Fruit fly (Drosophila melanogaster): ENCODE data around the gene Uba5.
A peak's percentile ranks its signal among the peaks of the same experiment; 100 is the strongest.

The Uba5 gene

dm6 chrX:11446792-11447405 is 36.4 kb upstream of the Uba5 start:
- TF ChIP-seq sv (GFP tag; optimal IDR thresholded peaks at IDR 0.05) (peak; percentile 81), Sp1 (GFP tag; optimal IDR thresholded peaks at IDR 0.05) (peak; percentile 63), brk (GFP tag; optimal IDR thresholded peaks at IDR 0.05) (peak; percentile 35), dsf (GFP tag; optimal IDR thresholded peaks at IDR 0.05; ENCODE audit: borderline replicate concordance) (no peak), CG9705 (GFP tag; optimal IDR thresholded peaks at IDR 0.05) (peak; percentile 28), Abd-B (GFP tag; optimal IDR thresholded peaks at IDR 0.05) (no peak), pan (optimal IDR thresholded peaks at IDR 0.05) (no peak), fru (GFP tag; optimal IDR thresholded peaks at IDR 0.05) (peak; percentile 82), CG32264 (GFP tag; optimal IDR thresholded peaks at IDR 0.05) (peak; percentile 61), Vsx2 (GFP tag; optimal IDR thresholded peaks at IDR 0.05; ENCODE audit: partially characterized antibody) (no peak), jim (GFP tag; optimal IDR thresholded peaks at IDR 0.05) (no peak), Mio (GFP tag; optimal IDR thresholded peaks at IDR 0.05) (peak; percentile 51), dl (GFP tag; optimal IDR thresholded peaks at IDR 0.05; ENCODE audit: insufficient read depth in 1 of 2, partially characterized antibody in 2 of 2) (no peak), sage (GFP tag; optimal IDR thresholded peaks at IDR 0.05) (no peak), foxo (GFP tag; optimal IDR thresholded peaks at IDR 0.05) (peak; percentile 33 to 85), usp (GFP tag; optimal IDR thresholded peaks at IDR 0.05) (no peak), Rel (GFP tag; optimal IDR thresholded peaks at IDR 0.05) (no peak), Rel (tag; optimal IDR thresholded peaks at IDR 0.05) (no peak), Hr78 (GFP tag; optimal IDR thresholded peaks at IDR 0.05) (no peak), woc (GFP tag; optimal IDR thresholded peaks at IDR 0.05) (peak; percentile 71), Dif (GFP tag; optimal IDR thresholded peaks at IDR 0.05; ENCODE audit: partially characterized antibody) (no peak), OdsH (GFP tag; optimal IDR thresholded peaks at IDR 0.05) (peak; percentile 81), N (GFP tag; optimal IDR thresholded peaks at IDR 0.05) (peak; percentile 30), Hnf4 (GFP tag; optimal IDR thresholded peaks at IDR 0.05) (peak; percentile 69), Myc (optimal IDR thresholded peaks at IDR 0.05) (peak; percentile 77), CrebA (GFP tag; optimal IDR thresholded peaks at IDR 0.05; ENCODE audit: borderline replicate concordance) (peak; percentile 6), h (GFP tag; optimal IDR thresholded peaks at IDR 0.05) (peak; percentile 86), Hr83 (GFP tag; optimal IDR thresholded peaks at IDR 0.05; ENCODE audit: poor library complexity, severe bottlenecking) (peak; percentile 70), ey (GFP tag; optimal IDR thresholded peaks at IDR 0.05) (peak; percentile 90), Dfd (GFP tag; optimal IDR thresholded peaks at IDR 0.05) (no peak), Jra (GFP tag; optimal IDR thresholded peaks at IDR 0.05) (peak; percentile 53), rgr (GFP tag; optimal IDR thresholded peaks at IDR 0.05) (peak; percentile 90), tai (GFP tag; optimal IDR thresholded peaks at IDR 0.05) (peak; percentile 2), HLH106 (tag; optimal IDR thresholded peaks at IDR 0.05) (peak; percentile 82), lola (GFP tag; optimal IDR thresholded peaks at IDR 0.05) (no peak), psq (GFP tag; optimal IDR thresholded peaks at IDR 0.05) (peak; percentile 71), GATAd (GFP tag; optimal IDR thresholded peaks at IDR 0.05) (peak; percentile 27), br (GFP tag; optimal IDR thresholded peaks at IDR 0.05) (peak; percentile 84), dmrt93B (GFP tag; optimal IDR thresholded peaks at IDR 0.05) (peak; percentile 60)

dm6 chrX:11448637-11449036 is 34.7 kb upstream of the Uba5 start:
- TF ChIP-seq ey (GFP tag; optimal IDR thresholded peaks at IDR 0.05), result no peak
- TF ChIP-seq Rel (GFP tag; optimal IDR thresholded peaks at IDR 0.05), result no peak
- peak; percentile 57 for TF ChIP-seq Rel (tag; optimal IDR thresholded peaks at IDR 0.05)
